Worm (Caenorhabditis elegans) whole organism, mixed stage, embryonic: ENCODE measurements around the gene clec-181.

Experiments used
- M03D4.4 ChIP-seq: sonication (generic microtip); optimal IDR thresholded peaks from 2 replicates; lab custom pipeline; 2017; ENCODE audit warnings: mild to moderate bottlenecking, missing genetic modification characterization, missing compliant biosample characterization
- bed-3 ChIP-seq: fragments of 200-800 bp; sonication (Bioruptor generic); optimal IDR thresholded peaks from 3 replicates; lab custom pipeline; 2018; ENCODE audit warnings: mild to moderate bottlenecking, missing genetic modification characterization, moderate library complexity, missing compliant biosample characterization
- blmp-1 ChIP-seq: fragments of 150-350 bp; optimal IDR thresholded peaks from 2 replicates; lab custom pipeline; 2014; ENCODE audit warnings: missing biosample characterization, missing genetic modification characterization
- ceh-39 ChIP-seq: fragments of 150-350 bp; optimal IDR thresholded peaks from 2 replicates; lab custom pipeline; 2014; ENCODE audit warnings: missing biosample characterization, missing genetic modification characterization
- ceh-43 ChIP-seq: fragments of 200-800 bp; sonication (Bioruptor generic); optimal IDR thresholded peaks from 2 replicates; lab custom pipeline; 2018; ENCODE audit warnings: mild to moderate bottlenecking, missing genetic modification characterization, moderate library complexity, missing compliant biosample characterization
- ceh-83 ChIP-seq: fragments of 200-800 bp; sonication (Bioruptor generic); optimal IDR thresholded peaks from 2 replicates; lab custom pipeline; 2018; ENCODE audit warnings: mild to moderate bottlenecking, missing genetic modification characterization, missing compliant biosample characterization
- ces-1 ChIP-seq: fragments of 150-350 bp; optimal IDR thresholded peaks from 2 replicates; lab custom pipeline; 2014; ENCODE audit warnings: missing biosample characterization, missing genetic modification reagents, missing genetic modification characterization
- drap-1 ChIP-seq: fragments of 200-800 bp; sonication (Bioruptor generic); optimal IDR thresholded peaks from 3 replicates; lab custom pipeline; 2018; ENCODE audit warnings: mild to moderate bottlenecking, missing genetic modification characterization, missing compliant biosample characterization
- elt-1 ChIP-seq: sonication (generic microtip); optimal IDR thresholded peaks from 2 replicates; lab custom pipeline; 2017; ENCODE audit warnings: missing genetic modification characterization, mild to moderate bottlenecking, missing compliant biosample characterization, antibody characterized with exemption, moderate library complexity, borderline replicate concordance; ENCODE audit not compliant: insufficient read depth
- elt-3 ChIP-seq: fragments of 150-350 bp; optimal IDR thresholded peaks from 2 replicates; lab custom pipeline; 2014; ENCODE audit warnings: missing biosample characterization, missing genetic modification characterization
- flh-1 ChIP-seq: fragments of 200-800 bp; sonication (Bioruptor generic); optimal IDR thresholded peaks from 2 replicates; lab custom pipeline; 2018; ENCODE audit warnings: mild to moderate bottlenecking, missing genetic modification characterization, moderate library complexity, missing compliant biosample characterization
- ham-2 ChIP-seq: fragments of 200-800 bp; sonication (Bioruptor generic); optimal IDR thresholded peaks from 2 replicates; lab custom pipeline; 2018; ENCODE audit warnings: mild to moderate bottlenecking, missing genetic modification characterization, missing compliant biosample characterization
- hlh-1 ChIP-seq: fragments of 150-350 bp; optimal IDR thresholded peaks from 2 replicates; lab custom pipeline; 2014; ENCODE audit warnings: missing biosample characterization, missing genetic modification reagents, missing genetic modification characterization
- lin-13 ChIP-seq: fragments of 150-350 bp; optimal IDR thresholded peaks from 2 replicates; lab custom pipeline; 2014; ENCODE audit warnings: missing biosample characterization, missing genetic modification characterization
- lin-32 ChIP-seq: fragments of 200-800 bp; sonication (Bioruptor generic); optimal IDR thresholded peaks from 2 replicates; lab custom pipeline; 2018; ENCODE audit warnings: mild to moderate bottlenecking, missing genetic modification characterization, missing compliant biosample characterization
- mab-5 ChIP-seq: fragments of 150-350 bp; optimal IDR thresholded peaks from 2 replicates; lab custom pipeline; 2014; ENCODE audit warnings: missing biosample characterization, missing genetic modification characterization
- mep-1 ChIP-seq: fragments of 150-350 bp; optimal IDR thresholded peaks from 2 replicates; lab custom pipeline; 2017; ENCODE audit warnings: missing biosample characterization, missing genetic modification reagents, missing genetic modification characterization, inconsistent platforms
- nhr-12 ChIP-seq: fragments of 150-350 bp; optimal IDR thresholded peaks from 2 replicates; lab custom pipeline; 2014; ENCODE audit warnings: missing biosample characterization, missing genetic modification characterization
- nhr-2 ChIP-seq: fragments of 150-350 bp; optimal IDR thresholded peaks from 2 replicates; lab custom pipeline; 2014; ENCODE audit warnings: missing biosample characterization, missing genetic modification characterization
- nhr-237 ChIP-seq: fragments of 150-350 bp; optimal IDR thresholded peaks from 2 replicates; lab custom pipeline; 2014; ENCODE audit warnings: missing biosample characterization, missing genetic modification characterization
- nhr-28 ChIP-seq: fragments of 150-350 bp; optimal IDR thresholded peaks from 2 replicates; lab custom pipeline; 2014; ENCODE audit warnings: missing biosample characterization, missing genetic modification characterization
- pha-4 ChIP-seq: fragments of 150-350 bp; optimal IDR thresholded peaks from 2 replicates; lab custom pipeline; 2018; ENCODE audit warnings: missing biosample characterization, missing genetic modification reagents, missing genetic modification characterization
- snpc-4 ChIP-seq: fragments of 150-350 bp; optimal IDR thresholded peaks from 2 replicates; lab custom pipeline; 2014; ENCODE audit warnings: missing biosample characterization, missing genetic modification characterization
- sptf-1 ChIP-seq: sonication (generic microtip); optimal IDR thresholded peaks from 2 replicates; lab custom pipeline; 2017; ENCODE audit warnings: mild to moderate bottlenecking, missing genetic modification characterization, moderate library complexity, missing compliant biosample characterization
- tbx-8 ChIP-seq: fragments of 200-800 bp; sonication (Bioruptor generic); optimal IDR thresholded peaks from 2 replicates; lab custom pipeline; 2018; ENCODE audit warnings: mild to moderate bottlenecking, missing genetic modification characterization, moderate library complexity, missing compliant biosample characterization
- unc-120 ChIP-seq: sonication (generic microtip); optimal IDR thresholded peaks from 2 replicates; lab custom pipeline; 2017; ENCODE audit warnings: missing genetic modification characterization, missing compliant biosample characterization; ENCODE audit not compliant: poor library complexity, severe bottlenecking
- unc-39 ChIP-seq: fragments of 150-350 bp; optimal IDR thresholded peaks from 2 replicates; lab custom pipeline; 2014; ENCODE audit warnings: missing biosample characterization, missing genetic modification characterization
- unc-62 ChIP-seq: fragments of 150-350 bp; optimal IDR thresholded peaks from 2 replicates; lab custom pipeline; 2014; ENCODE audit warnings: missing biosample characterization, missing genetic modification reagents, missing genetic modification characterization
- zip-8 ChIP-seq: fragments of 150-350 bp; optimal IDR thresholded peaks from 2 replicates; lab custom pipeline; 2014; ENCODE audit warnings: missing biosample characterization, missing genetic modification characterization
- ztf-11 ChIP-seq: fragments of 150-350 bp; optimal IDR thresholded peaks from 2 replicates; lab custom pipeline; 2014; ENCODE audit warnings: missing biosample characterization, missing genetic modification characterization

Gene clec-181

ce11 chrIV:8631033-8631432, 35.2 kb downstream of the clec-181 start, which contains the start of gene dgk-4:
Gene dgk-4, plus strand, starts transcription at chrIV:8631333.
- TF ChIP-seq nhr-237 (no peak), ces-1 (no peak), lin-13 (tag; lab: Kevin White, UChicago) (no peak), hlh-1 (tag; lab: Kevin White, UChicago) (no peak), ceh-43 (GFP tag; lab: Kevin White, UChicago) (no peak), unc-39 (tag; lab: Kevin White, UChicago) (no peak), nhr-12 (tag; lab: Kevin White, UChicago) (no peak), M03D4.4 (tag; lab: Kevin White, UChicago) (no peak), lin-32 (GFP tag; lab: Kevin White, UChicago) (no peak), zip-8 (tag; lab: Kevin White, UChicago) (no peak), ham-2 (GFP tag; lab: Kevin White, UChicago) (no peak), nhr-2 (tag; lab: Kevin White, UChicago) (no peak), ztf-11 (tag; lab: Kevin White, UChicago) (no peak), snpc-4 (tag; lab: Kevin White, UChicago) (no peak), sptf-1 (no peak), unc-120 (tag; lab: Kevin White, UChicago) (no peak), tbx-8 (no peak), elt-1 (tag; lab: Kevin White, UChicago) (no peak), unc-62 (GFP tag; lab: Kevin White, UChicago) (no peak), nhr-28 (no peak)

- no peak for TF ChIP-seq mab-5 (tag; lab: Kevin White, UChicago)
- TF ChIP-seq ceh-83 (GFP tag; lab: Kevin White, UChicago), result no peak
- no peak for TF ChIP-seq drap-1 (GFP tag; lab: Kevin White, UChicago)
- no peak for TF ChIP-seq ceh-39 (tag; lab: Kevin White, UChicago)
- TF ChIP-seq pha-4 (tag; lab: Kevin White, UChicago), result no peak
- TF ChIP-seq flh-1 (GFP tag; lab: Kevin White, UChicago), result no peak
- no peak for TF ChIP-seq mep-1 (tag; lab: Kevin White, UChicago)
- no peak for TF ChIP-seq tbx-8
- TF ChIP-seq nhr-2 (tag; lab: Kevin White, UChicago), result no peak
- TF ChIP-seq ztf-11 (tag; lab: Kevin White, UChicago), result no peak
- TF ChIP-seq sptf-1, result no peak
- TF ChIP-seq lin-13 (tag; lab: Kevin White, UChicago), result no peak
- no peak for TF ChIP-seq nhr-12 (tag; lab: Kevin White, UChicago)
- no peak for TF ChIP-seq M03D4.4 (tag; lab: Kevin White, UChicago)
- no peak for TF ChIP-seq blmp-1 (tag; lab: Kevin White, UChicago)
- no peak for TF ChIP-seq elt-3 (tag; lab: Kevin White, UChicago)
- TF ChIP-seq hlh-1 (tag; lab: Kevin White, UChicago), result no peak
- TF ChIP-seq snpc-4 (tag; lab: Kevin White, UChicago), result no peak
- no peak for TF ChIP-seq bed-3 (GFP tag; lab: Kevin White, UChicago)
- TF ChIP-seq, all 35 proteins: peak for 0
These were observed 42.9 kb downstream of the clec-181 start, which contains the start of gene F42A9.9 for ce11 chrIV:8638761-8639160. Gene F42A9.9, minus strand, starts transcription at chrIV:8638861.

- TF ChIP-seq unc-62 (GFP tag; lab: Kevin White, UChicago), result no peak
- no peak for TF ChIP-seq pha-4 (tag; lab: Kevin White, UChicago)
- TF ChIP-seq sptf-1, result no peak
These were observed 48.6 kb downstream of the clec-181 start, which contains the start of gene C49C8.3 for ce11 chrIV:8644432-8644831. Gene C49C8.3, plus strand, starts transcription at chrIV:8644732.
